Worm (Caenorhabditis elegans) whole organism, mixed stage, embryonic: ENCODE measurements around the gene R107.9.

Experiments
- M03D4.4 ChIP-seq: sonication (generic microtip); optimal IDR thresholded peaks from 2 replicates; lab custom pipeline; 2017; ENCODE audit warnings: mild to moderate bottlenecking, missing genetic modification characterization, missing compliant biosample characterization
- bed-3 ChIP-seq: fragments of 200-800 bp; sonication (Bioruptor generic); optimal IDR thresholded peaks from 3 replicates; lab custom pipeline; 2018; ENCODE audit warnings: mild to moderate bottlenecking, missing genetic modification characterization, moderate library complexity, missing compliant biosample characterization
- blmp-1 ChIP-seq: fragments of 150-350 bp; optimal IDR thresholded peaks from 2 replicates; lab custom pipeline; 2014; ENCODE audit warnings: missing biosample characterization, missing genetic modification characterization
- ceh-43 ChIP-seq: fragments of 200-800 bp; sonication (Bioruptor generic); optimal IDR thresholded peaks from 2 replicates; lab custom pipeline; 2018; ENCODE audit warnings: mild to moderate bottlenecking, missing genetic modification characterization, moderate library complexity, missing compliant biosample characterization
- ceh-83 ChIP-seq: fragments of 200-800 bp; sonication (Bioruptor generic); optimal IDR thresholded peaks from 2 replicates; lab custom pipeline; 2018; ENCODE audit warnings: mild to moderate bottlenecking, missing genetic modification characterization, missing compliant biosample characterization
- ces-1 ChIP-seq: fragments of 150-350 bp; optimal IDR thresholded peaks from 2 replicates; lab custom pipeline; 2014; ENCODE audit warnings: missing biosample characterization, missing genetic modification reagents, missing genetic modification characterization
- cnd-1 ChIP-seq: fragments of 200-800 bp; sonication (Bioruptor generic); optimal IDR thresholded peaks from 2 replicates; lab custom pipeline; 2018; ENCODE audit warnings: mild to moderate bottlenecking, missing genetic modification characterization, missing compliant biosample characterization
- drap-1 ChIP-seq: fragments of 200-800 bp; sonication (Bioruptor generic); optimal IDR thresholded peaks from 3 replicates; lab custom pipeline; 2018; ENCODE audit warnings: mild to moderate bottlenecking, missing genetic modification characterization, missing compliant biosample characterization
- elt-1 ChIP-seq: sonication (generic microtip); optimal IDR thresholded peaks from 2 replicates; lab custom pipeline; 2017; ENCODE audit warnings: missing genetic modification characterization, mild to moderate bottlenecking, missing compliant biosample characterization, antibody characterized with exemption, moderate library complexity, borderline replicate concordance; ENCODE audit not compliant: insufficient read depth
- flh-1 ChIP-seq: fragments of 200-800 bp; sonication (Bioruptor generic); optimal IDR thresholded peaks from 2 replicates; lab custom pipeline; 2018; ENCODE audit warnings: mild to moderate bottlenecking, missing genetic modification characterization, moderate library complexity, missing compliant biosample characterization
- ham-2 ChIP-seq: fragments of 200-800 bp; sonication (Bioruptor generic); optimal IDR thresholded peaks from 2 replicates; lab custom pipeline; 2018; ENCODE audit warnings: mild to moderate bottlenecking, missing genetic modification characterization, missing compliant biosample characterization
- hlh-1 ChIP-seq: fragments of 150-350 bp; optimal IDR thresholded peaks from 2 replicates; lab custom pipeline; 2014; ENCODE audit warnings: missing biosample characterization, missing genetic modification reagents, missing genetic modification characterization
- lin-13 ChIP-seq: fragments of 150-350 bp; optimal IDR thresholded peaks from 2 replicates; lab custom pipeline; 2014; ENCODE audit warnings: missing biosample characterization, missing genetic modification characterization
- lin-32 ChIP-seq: fragments of 200-800 bp; sonication (Bioruptor generic); optimal IDR thresholded peaks from 2 replicates; lab custom pipeline; 2018; ENCODE audit warnings: mild to moderate bottlenecking, missing genetic modification characterization, missing compliant biosample characterization
- lsy-2 ChIP-seq: fragments of 150-350 bp; optimal IDR thresholded peaks from 2 replicates; lab custom pipeline; 2014; ENCODE audit warnings: missing biosample characterization, missing genetic modification characterization
- mab-5 ChIP-seq: fragments of 150-350 bp; optimal IDR thresholded peaks from 2 replicates; lab custom pipeline; 2014; ENCODE audit warnings: missing biosample characterization, missing genetic modification characterization
- mep-1 ChIP-seq: fragments of 150-350 bp; optimal IDR thresholded peaks from 2 replicates; lab custom pipeline; 2017; ENCODE audit warnings: missing biosample characterization, missing genetic modification reagents, missing genetic modification characterization, inconsistent platforms
- mls-2 ChIP-seq: sonication (generic microtip); optimal IDR thresholded peaks from 2 replicates; lab custom pipeline; 2016; ENCODE audit warnings: mild to moderate bottlenecking, missing genetic modification characterization, moderate library complexity, missing compliant biosample characterization
- nhr-12 ChIP-seq: fragments of 150-350 bp; optimal IDR thresholded peaks from 2 replicates; lab custom pipeline; 2014; ENCODE audit warnings: missing biosample characterization, missing genetic modification characterization
- nhr-2 ChIP-seq: fragments of 150-350 bp; optimal IDR thresholded peaks from 2 replicates; lab custom pipeline; 2014; ENCODE audit warnings: missing biosample characterization, missing genetic modification characterization
- nhr-237 ChIP-seq: fragments of 150-350 bp; optimal IDR thresholded peaks from 2 replicates; lab custom pipeline; 2014; ENCODE audit warnings: missing biosample characterization, missing genetic modification characterization
- nhr-28 ChIP-seq: fragments of 150-350 bp; optimal IDR thresholded peaks from 2 replicates; lab custom pipeline; 2014; ENCODE audit warnings: missing biosample characterization, missing genetic modification characterization
- pha-4 ChIP-seq: fragments of 150-350 bp; optimal IDR thresholded peaks from 2 replicates; lab custom pipeline; 2018; ENCODE audit warnings: missing biosample characterization, missing genetic modification reagents, missing genetic modification characterization
- sem-2 ChIP-seq: fragments of 200-800 bp; sonication (Bioruptor generic); optimal IDR thresholded peaks from 2 replicates; lab custom pipeline; 2018; ENCODE audit warnings: mild to moderate bottlenecking, missing genetic modification characterization, missing compliant biosample characterization
- snpc-4 ChIP-seq: fragments of 150-350 bp; optimal IDR thresholded peaks from 2 replicates; lab custom pipeline; 2014; ENCODE audit warnings: missing biosample characterization, missing genetic modification characterization
- sptf-1 ChIP-seq: sonication (generic microtip); optimal IDR thresholded peaks from 2 replicates; lab custom pipeline; 2017; ENCODE audit warnings: mild to moderate bottlenecking, missing genetic modification characterization, moderate library complexity, missing compliant biosample characterization
- tbx-8 ChIP-seq: fragments of 200-800 bp; sonication (Bioruptor generic); optimal IDR thresholded peaks from 2 replicates; lab custom pipeline; 2018; ENCODE audit warnings: mild to moderate bottlenecking, missing genetic modification characterization, moderate library complexity, missing compliant biosample characterization
- unc-120 ChIP-seq: sonication (generic microtip); optimal IDR thresholded peaks from 2 replicates; lab custom pipeline; 2017; ENCODE audit warnings: missing genetic modification characterization, missing compliant biosample characterization; ENCODE audit not compliant: poor library complexity, severe bottlenecking
- unc-39 ChIP-seq: fragments of 150-350 bp; optimal IDR thresholded peaks from 2 replicates; lab custom pipeline; 2014; ENCODE audit warnings: missing biosample characterization, missing genetic modification characterization
- unc-62 ChIP-seq: fragments of 150-350 bp; optimal IDR thresholded peaks from 2 replicates; lab custom pipeline; 2014; ENCODE audit warnings: missing biosample characterization, missing genetic modification reagents, missing genetic modification characterization

The R107.9 gene

DNA sequence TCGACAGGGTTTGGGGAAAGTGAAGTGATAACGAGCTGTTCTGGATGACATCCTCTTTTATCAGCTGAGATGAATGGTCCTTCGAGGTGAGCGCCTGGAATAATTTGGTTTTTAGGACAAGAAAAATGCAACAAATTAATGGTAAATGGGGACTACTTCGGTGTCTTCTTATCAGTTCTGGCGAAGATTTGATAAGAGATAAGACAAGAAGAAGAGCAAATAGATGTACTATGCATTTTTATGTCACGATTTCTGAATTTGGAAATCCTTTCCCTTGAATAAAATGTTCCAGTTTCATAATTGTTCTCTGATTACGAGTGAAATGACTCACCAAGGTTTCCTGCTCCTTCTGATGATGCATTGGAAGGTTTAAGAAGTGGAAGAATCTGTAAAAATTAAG, 39.9 kb upstream of the R107.9 start:
- TF ChIP-seq elt-1 (tag; lab: Kevin White, UChicago) = no peak
- no peak for TF ChIP-seq bed-3 (GFP tag; lab: Kevin White, UChicago)
- no peak for TF ChIP-seq blmp-1
- TF ChIP-seq sptf-1 (tag; lab: Kevin White, UChicago) = no peak
- TF ChIP-seq lsy-2 (tag; lab: Kevin White, UChicago) = no peak
- TF ChIP-seq M03D4.4 (tag; lab: Kevin White, UChicago) = no peak
- TF ChIP-seq unc-62 = no peak
- TF ChIP-seq nhr-12 = no peak
- no peak for TF ChIP-seq ceh-83 (GFP tag; lab: Kevin White, UChicago)
- no peak for TF ChIP-seq nhr-28 (tag; lab: Kevin White, UChicago)
- TF ChIP-seq hlh-1 = no peak
- TF ChIP-seq mab-5 (tag; lab: Kevin White, UChicago) = no peak
- TF ChIP-seq ces-1 (GFP tag; lab: Kevin White, UChicago) = no peak
- no peak for TF ChIP-seq unc-39 (tag; lab: Kevin White, UChicago)
- no peak for TF ChIP-seq cnd-1
- no peak for TF ChIP-seq mep-1

ce11 chrIII:8998884-8999283, 38.9 kb upstream of the R107.9 start:
- no peak for TF ChIP-seq nhr-28 (tag; lab: Kevin White, UChicago)
- TF ChIP-seq nhr-2 (tag; lab: Kevin White, UChicago) = no peak
- no peak for TF ChIP-seq ham-2 (GFP tag; lab: Kevin White, UChicago)
- TF ChIP-seq lin-13 (tag; lab: Kevin White, UChicago) = no peak
- no peak for TF ChIP-seq ces-1 (GFP tag; lab: Kevin White, UChicago)
- no peak for TF ChIP-seq nhr-12
- TF ChIP-seq tbx-8 = no peak
- no peak for TF ChIP-seq lsy-2 (tag; lab: Kevin White, UChicago)
- no peak for TF ChIP-seq nhr-237 (tag; lab: Kevin White, UChicago)
- TF ChIP-seq pha-4 (tag; lab: Kevin White, UChicago) = no peak
- TF ChIP-seq sptf-1 (tag; lab: Kevin White, UChicago) = no peak
- TF ChIP-seq unc-62 = no peak
- no peak for TF ChIP-seq cnd-1
- TF ChIP-seq drap-1 = no peak
- TF ChIP-seq mab-5 (tag; lab: Kevin White, UChicago) = no peak
- no peak for TF ChIP-seq hlh-1
- no peak for TF ChIP-seq ceh-43 (GFP tag; lab: Kevin White, UChicago)
- TF ChIP-seq lin-32 (GFP tag; lab: Kevin White, UChicago) = no peak
- TF ChIP-seq sem-2 (GFP tag; lab: Kevin White, UChicago) = no peak
- no peak for TF ChIP-seq unc-120 (tag; lab: Kevin White, UChicago)

DNA sequence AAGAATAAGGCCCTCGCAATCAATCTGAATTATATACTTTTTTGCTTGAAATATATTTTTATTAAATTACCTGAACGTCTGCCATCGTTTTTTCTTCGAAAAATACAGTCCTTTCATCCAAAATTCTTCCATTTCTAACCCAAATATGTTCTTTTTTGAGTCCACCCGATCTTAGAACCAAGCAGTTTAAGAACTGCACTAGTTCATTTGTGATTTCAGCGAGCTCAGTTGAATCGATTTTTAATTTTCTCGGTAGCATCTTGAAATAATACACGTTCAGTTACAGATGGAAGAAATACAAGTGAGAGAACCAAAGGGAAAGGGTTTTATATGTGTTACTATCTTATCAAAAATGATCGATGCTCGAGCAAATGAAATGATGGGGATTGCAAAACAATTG, 38.2 kb upstream of the R107.9 start, which contains the start of gene F59B2.3:
Gene F59B2.3 (minus strand): TSS at position 259 of the 400 bp plus-strand sequence.
- TF ChIP-seq ceh-83 (GFP tag; lab: Kevin White, UChicago) (no peak), nhr-2 (tag; lab: Kevin White, UChicago) (no peak), mls-2 (tag; lab: Kevin White, UChicago) (no peak), hlh-1 (no peak)

- TF ChIP-seq ces-1 (GFP tag; lab: Kevin White, UChicago) (no peak), snpc-4 (no peak), lin-32 (GFP tag; lab: Kevin White, UChicago) (no peak), mab-5 (tag; lab: Kevin White, UChicago) (no peak)
- TF ChIP-seq, all 35 proteins: peak for 0
Observed at ce11 chrIII:9001491-9001890, 36.3 kb upstream of the R107.9 start.

- no peak for TF ChIP-seq hlh-1
- TF ChIP-seq mls-2 (tag; lab: Kevin White, UChicago) = no peak
- TF ChIP-seq drap-1 = no peak
- no peak for TF ChIP-seq flh-1 (GFP tag; lab: Kevin White, UChicago)
- no peak for TF ChIP-seq sem-2 (GFP tag; lab: Kevin White, UChicago)
- TF ChIP-seq mep-1 = no peak
- no peak for TF ChIP-seq sptf-1 (tag; lab: Kevin White, UChicago)
- TF ChIP-seq, all 35 proteins: peak for 0
Observed at ce11 chrIII:9001899-9002298, 35.9 kb upstream of the R107.9 start, which contains the start of gene rpn-6.2. TSS of gene rpn-6.2 (minus strand) at chrIII:9001999.
